Worm (Caenorhabditis elegans): ENCODE measurements around the gene F23D12.1.

The F23D12.1 gene

ce11 chrX:14428052-14428451, at the start of gene F23D12.1:
Gene F23D12.1 (minus strand): TSS chrX:14428152.
- TF ChIP-seq W03F9.2 (tag; optimal IDR thresholded peaks at IDR 0.05) (no peak), him-1 (tag; optimal IDR thresholded peaks at IDR 0.05) (no peak), dao-5 (tag; optimal IDR thresholded peaks at IDR 0.05) (no peak)

DNA sequence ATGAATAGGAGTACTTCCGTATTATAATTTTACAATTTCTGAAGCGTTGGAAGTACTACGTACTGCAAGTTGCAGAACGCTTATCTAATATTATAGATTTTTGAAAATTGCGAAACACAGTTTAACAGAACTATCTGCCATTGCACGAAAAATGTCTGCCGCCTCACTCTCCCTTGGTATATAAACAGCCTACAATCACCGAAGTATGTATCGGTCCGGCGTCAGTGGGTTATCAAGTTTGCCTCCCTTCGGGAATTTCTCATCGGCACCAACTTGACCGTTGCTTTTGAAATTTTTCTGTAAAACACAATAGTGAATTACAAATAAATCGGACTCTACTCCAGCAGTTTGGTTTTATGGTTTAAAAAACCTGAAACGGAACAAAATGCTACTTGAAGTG, 49.4 kb upstream of the F23D12.1 start:
- TF ChIP-seq dao-5 (tag; optimal IDR thresholded peaks at IDR 0.05) (no peak), him-1 (tag; optimal IDR thresholded peaks at IDR 0.05) (no peak), W03F9.2 (tag; optimal IDR thresholded peaks at IDR 0.05) (no peak)

ce11 chrX:14476625-14477257, 48.8 kb upstream of the F23D12.1 start:
- TF ChIP-seq W03F9.2 (tag; optimal IDR thresholded peaks at IDR 0.05): peak; percentile 20
- no peak for TF ChIP-seq him-1 (tag; optimal IDR thresholded peaks at IDR 0.05)
- peak; percentile 4 for TF ChIP-seq dao-5 (tag; optimal IDR thresholded peaks at IDR 0.05)

DNA sequence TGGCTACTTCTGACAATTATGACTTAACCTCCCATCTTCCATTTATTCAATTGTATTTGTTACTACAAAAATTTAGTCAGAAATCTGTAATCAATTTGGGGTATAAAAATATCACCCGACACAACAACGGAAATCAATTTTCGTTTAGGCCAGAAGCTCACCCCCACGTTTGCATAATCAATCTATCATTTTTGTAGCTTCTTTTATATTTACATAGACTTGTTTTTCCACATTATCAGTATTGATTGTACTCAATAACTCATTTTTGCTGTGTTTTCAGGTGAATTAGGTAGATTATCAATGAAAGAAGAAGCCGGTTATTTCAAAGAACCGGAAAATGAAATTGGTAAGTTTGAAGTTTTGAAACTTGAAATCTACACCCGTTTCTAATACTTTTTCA, 45.8 kb upstream of the F23D12.1 start, which contains the start of gene M163.5:
M163.5 (plus strand) TSS at position 301 of the 400 bp plus-strand sequence.
- TF ChIP-seq dao-5 (tag; optimal IDR thresholded peaks at IDR 0.05) (no peak), W03F9.2 (tag; optimal IDR thresholded peaks at IDR 0.05) (no peak), him-1 (tag; optimal IDR thresholded peaks at IDR 0.05) (no peak)

- no peak for TF ChIP-seq him-1 (tag; optimal IDR thresholded peaks at IDR 0.05)
- TF ChIP-seq W03F9.2 (tag; optimal IDR thresholded peaks at IDR 0.05): no peak
- no peak for TF ChIP-seq dao-5 (tag; optimal IDR thresholded peaks at IDR 0.05)
Observed at ce11 chrX:14470687-14471086, 42.7 kb upstream of the F23D12.1 start, which contains the start of gene M163.10. Gene M163.10 (plus strand): TSS chrX:14470987.

- TF ChIP-seq W03F9.2 (tag; optimal IDR thresholded peaks at IDR 0.05) (no peak), him-1 (tag; optimal IDR thresholded peaks at IDR 0.05) (no peak), dao-5 (tag; optimal IDR thresholded peaks at IDR 0.05) (no peak)
Observed at ce11 chrX:14469284-14469683, 41.3 kb upstream of the F23D12.1 start, which contains the start of gene M163.9. Gene M163.9 (plus strand): TSS chrX:14469584.

DNA sequence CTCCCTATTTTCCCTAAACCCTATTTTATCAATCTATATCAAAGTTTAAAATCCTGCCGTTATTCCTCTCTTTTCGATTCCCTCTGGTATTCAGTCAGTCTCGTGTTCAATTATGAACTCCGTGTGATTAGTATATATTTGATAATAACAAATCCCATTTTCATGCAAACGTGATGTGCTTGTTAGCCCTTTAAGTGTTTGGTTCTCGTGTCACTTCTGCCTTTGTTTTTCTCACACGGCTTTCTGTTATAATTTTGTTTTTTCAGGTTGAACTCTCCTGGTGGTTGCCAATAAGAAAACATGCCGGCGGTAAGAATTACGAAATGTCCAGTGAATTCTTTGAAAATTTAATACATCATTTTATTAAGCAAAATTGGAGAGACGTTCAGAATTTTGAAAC, 38.6 kb upstream of the F23D12.1 start, which contains the start of gene M163.21:
M163.21 (plus strand) TSS at position 301 of the 400 bp plus-strand sequence.
- TF ChIP-seq dao-5 (tag; optimal IDR thresholded peaks at IDR 0.05) (no peak), W03F9.2 (tag; optimal IDR thresholded peaks at IDR 0.05) (no peak), him-1 (tag; optimal IDR thresholded peaks at IDR 0.05) (no peak)

DNA sequence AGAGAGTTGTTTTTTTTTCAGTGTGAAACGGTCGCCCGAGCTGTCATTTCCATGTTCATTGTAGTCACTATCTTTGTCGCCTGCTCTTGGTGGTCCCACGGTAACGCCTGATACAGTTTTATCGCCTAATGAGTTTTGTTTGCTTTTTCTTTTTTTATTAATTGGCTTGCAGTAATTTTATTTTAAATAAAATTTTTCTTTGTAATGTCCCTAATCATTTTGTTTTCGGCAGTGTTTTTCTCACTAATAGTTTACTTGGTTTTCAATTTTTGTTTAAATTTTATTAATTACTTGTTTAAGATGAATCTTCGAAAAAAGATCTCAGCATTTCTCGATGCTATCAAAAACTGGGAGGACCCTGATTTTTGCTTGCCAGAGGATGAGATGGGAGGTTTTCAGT, 37.6 kb upstream of the F23D12.1 start, which contains the start of gene M163.22:
M163.22 (plus strand) TSS at position 301 of the 400 bp plus-strand sequence.
- TF ChIP-seq him-1 (tag; optimal IDR thresholded peaks at IDR 0.05) (no peak), dao-5 (tag; optimal IDR thresholded peaks at IDR 0.05) (no peak), W03F9.2 (tag; optimal IDR thresholded peaks at IDR 0.05) (no peak)

DNA sequence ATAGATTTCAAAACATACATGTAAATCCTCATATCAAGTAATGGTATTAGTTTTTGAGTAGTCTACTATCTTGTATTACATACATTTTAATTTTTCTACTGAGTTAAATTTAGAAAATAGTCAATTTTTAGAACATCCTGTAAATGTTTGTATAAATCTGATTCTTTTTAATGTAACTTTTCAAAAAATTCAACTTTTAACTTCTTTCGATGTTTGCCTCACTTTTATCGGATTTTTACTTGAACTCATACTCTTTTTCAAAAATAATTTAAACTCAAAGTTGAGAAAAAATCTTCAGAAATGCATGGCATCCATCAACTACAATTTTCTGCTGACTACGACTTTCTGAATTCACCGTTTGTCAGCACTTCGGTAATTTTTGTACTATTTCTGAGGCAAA, 36.6 kb upstream of the F23D12.1 start, which contains the start of gene M163.7:
M163.7 (plus strand) TSS at position 301 of the 400 bp plus-strand sequence.
- TF ChIP-seq him-1 (tag; optimal IDR thresholded peaks at IDR 0.05) (no peak), dao-5 (tag; optimal IDR thresholded peaks at IDR 0.05) (no peak), W03F9.2 (tag; optimal IDR thresholded peaks at IDR 0.05) (no peak)

- TF ChIP-seq dao-5 (tag; optimal IDR thresholded peaks at IDR 0.05): no peak
- no peak for TF ChIP-seq him-1 (tag; optimal IDR thresholded peaks at IDR 0.05)
- no peak for TF ChIP-seq W03F9.2 (tag; optimal IDR thresholded peaks at IDR 0.05)
Observed at ce11 chrX:14460412-14460811, 32.5 kb upstream of the F23D12.1 start, which contains the start of gene Y66C5A.2. Gene Y66C5A.2 (plus strand): TSS chrX:14460712.

- TF ChIP-seq W03F9.2 (tag; optimal IDR thresholded peaks at IDR 0.05): no peak
- no peak for TF ChIP-seq dao-5 (tag; optimal IDR thresholded peaks at IDR 0.05)
- no peak for TF ChIP-seq him-1 (tag; optimal IDR thresholded peaks at IDR 0.05)
Observed at ce11 chrX:14455419-14455818, 27.5 kb upstream of the F23D12.1 start, which contains the start of gene Y66C5A.1. Gene Y66C5A.1 (minus strand): TSS chrX:14455519.

DNA sequence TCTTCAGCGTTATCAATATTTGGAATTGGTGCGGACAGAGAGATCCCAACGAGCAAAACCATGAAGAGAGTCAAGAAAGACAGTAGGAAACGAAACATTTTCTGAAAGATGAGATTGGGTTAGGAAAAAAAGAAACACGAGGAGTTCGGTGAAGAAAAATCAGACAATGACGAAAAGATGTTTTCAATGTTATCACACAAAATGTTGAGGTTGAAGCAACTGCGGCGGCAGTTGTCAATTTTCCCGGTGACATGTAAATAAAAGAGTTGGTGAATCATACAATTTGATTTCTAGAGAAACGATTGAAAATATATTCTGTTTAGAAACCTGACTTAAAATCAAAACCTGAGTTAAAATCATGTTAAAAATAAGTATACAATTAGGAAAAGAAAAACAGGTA, 25.8 kb upstream of the F23D12.1 start, which contains the start of gene F23D12.7:
F23D12.7 (minus strand) TSS at position 101 of the 400 bp plus-strand sequence.
- TF ChIP-seq dao-5 (tag; optimal IDR thresholded peaks at IDR 0.05) (no peak), him-1 (tag; optimal IDR thresholded peaks at IDR 0.05) (no peak), W03F9.2 (tag; optimal IDR thresholded peaks at IDR 0.05) (no peak)

ce11 chrX:14447910-14448309, 20.0 kb upstream of the F23D12.1 start, which contains the start of gene jmjd-3.2:
Gene jmjd-3.2 (plus strand): TSS chrX:14448210.
- no peak for TF ChIP-seq W03F9.2 (tag; optimal IDR thresholded peaks at IDR 0.05)
- TF ChIP-seq dao-5 (tag; optimal IDR thresholded peaks at IDR 0.05): no peak
- TF ChIP-seq him-1 (tag; optimal IDR thresholded peaks at IDR 0.05): no peak

- TF ChIP-seq dao-5 (tag; optimal IDR thresholded peaks at IDR 0.05) (no peak), him-1 (tag; optimal IDR thresholded peaks at IDR 0.05) (no peak)
Observed at ce11 chrX:14447498-14447897, 19.5 kb upstream of the F23D12.1 start.

Measured in whole organism, L4/young adult.